Fruit fly (Drosophila melanogaster): ENCODE results near the gene Vps33B.

Vps33B gene

DNA sequence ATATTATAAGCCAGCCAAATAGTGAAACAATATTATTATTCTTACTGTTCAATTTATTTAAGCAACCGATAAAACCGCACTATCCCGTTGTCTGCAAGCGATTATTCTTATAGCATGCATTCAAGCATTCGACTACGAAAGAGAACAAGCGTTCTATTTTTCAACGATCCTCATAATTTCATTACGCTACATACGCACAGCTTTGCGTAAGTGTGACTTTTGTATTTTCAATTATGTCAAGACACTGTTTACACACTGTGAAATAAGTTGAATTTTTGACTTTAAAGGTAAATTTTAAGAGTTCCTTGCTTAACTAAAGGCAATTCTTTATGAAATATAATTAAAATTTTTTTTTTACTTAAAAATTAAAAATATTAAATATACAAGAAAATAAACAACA is 21.8 kb downstream of the Vps33B start, which contains the start of gene CG33494 (continued):
- TF ChIP-seq CG43689 (GFP tag; IDR thresholded peaks at IDR 0.05) = no peak
- TF ChIP-seq CG6791 (GFP tag; IDR thresholded peaks at IDR 0.05; ENCODE audit: partially characterized antibody) = 0 out of 3 replicates have a peak, but pooled peaks have one; percentile 24

DNA sequence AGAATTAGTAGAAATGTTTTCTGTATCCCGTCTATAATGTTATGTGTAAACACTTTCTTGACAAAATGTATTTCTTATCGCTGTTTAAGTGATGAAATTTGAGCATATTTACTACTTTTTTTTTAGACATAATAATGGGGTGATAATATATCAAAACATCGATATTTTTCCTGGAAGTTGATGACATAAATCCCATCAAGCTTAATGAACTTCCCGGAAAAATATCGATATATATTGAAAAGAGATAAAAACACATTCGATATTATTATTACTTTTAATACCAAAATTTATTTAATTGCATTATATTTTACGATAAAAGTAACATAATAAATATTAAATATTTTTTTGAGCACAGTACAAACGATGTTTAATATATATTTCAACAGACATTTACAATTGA is 22.5 kb downstream of the Vps33B start:
- no peak for TF ChIP-seq CG3163 (GFP tag; optimal IDR thresholded peaks at IDR 0.05)
- peak; percentile 47 for TF ChIP-seq Dref (GFP tag; IDR thresholded peaks at IDR 0.05)
- TF ChIP-seq CG2129 (GFP tag; IDR thresholded peaks at IDR 0.05; ENCODE audit: partially characterized antibody) = peak; percentile 25; the same call in 1 of the 2 replicates
- no peak for TF ChIP-seq trem (tag; optimal IDR thresholded peaks at IDR 0.05)
- TF ChIP-seq sna (GFP tag; IDR thresholded peaks at IDR 0.05; ENCODE audit: partially characterized antibody) = 0 out of 2 replicates have a peak, but pooled peaks have one; percentile 43
- TF ChIP-seq Dp (GFP tag; optimal IDR thresholded peaks at IDR 0.05) = no peak
- peak; percentile 55; the same call in 2 of the 3 replicates for TF ChIP-seq HLH4C (GFP tag; IDR thresholded peaks at IDR 0.05; ENCODE audit: partially characterized antibody)
- peak; percentile 63; the same call in 2 of the 3 replicates for TF ChIP-seq Doc3 (GFP tag; IDR thresholded peaks at IDR 0.05; ENCODE audit: partially characterized antibody)
- TF ChIP-seq CG16813 (GFP tag; IDR thresholded peaks at IDR 0.05; ENCODE audit: partially characterized antibody) = peak; percentile 55; the same call in 2 of the 3 replicates
- no peak for TF ChIP-seq D (optimal IDR thresholded peaks at IDR 0.05)
- no peak for TF ChIP-seq D (GFP tag; optimal IDR thresholded peaks at IDR 0.05)
- TF ChIP-seq hb (GFP tag; IDR thresholded peaks at IDR 0.05; ENCODE audit: partially characterized antibody) = peak; percentile 61; the same call in 1 of the 3 replicates
- TF ChIP-seq E2f2 (GFP tag; IDR thresholded peaks at IDR 0.05) = no peak
- TF ChIP-seq ara (GFP tag; IDR thresholded peaks at IDR 0.05) = no peak
- TF ChIP-seq stwl (tag; optimal IDR thresholded peaks at IDR 0.05) = peak; percentile 58
- no peak for TF ChIP-seq gro (GFP tag; optimal IDR thresholded peaks at IDR 0.05)
- peak; percentile 63 for TF ChIP-seq unc-4 (GFP tag; IDR thresholded peaks at IDR 0.05; ENCODE audit: partially characterized antibody)
- TF ChIP-seq CG10462 (GFP tag; optimal IDR thresholded peaks at IDR 0.05) = no peak
- TF ChIP-seq CG13287 (GFP tag; IDR thresholded peaks at IDR 0.05; ENCODE audit: partially characterized antibody) = peak; percentile 74
- 0 out of 3 replicates have a peak, but pooled peaks have one; percentile 22 for TF ChIP-seq vnd (GFP tag; IDR thresholded peaks at IDR 0.05; ENCODE audit: partially characterized antibody)
- TF ChIP-seq CG6654 (GFP tag; optimal IDR thresholded peaks at IDR 0.05) = no peak
- TF ChIP-seq CG13296 (GFP tag; optimal IDR thresholded peaks at IDR 0.05) = no peak
- peak; percentile 37 for TF ChIP-seq BEAF-32 (GFP tag; optimal IDR thresholded peaks at IDR 0.05)
- 0 out of 2 replicates have a peak, but pooled peaks have one; percentile 40 for TF ChIP-seq hbn (GFP tag; IDR thresholded peaks at IDR 0.05; ENCODE audit: partially characterized antibody)
- no peak for TF ChIP-seq CTCF (GFP tag; optimal IDR thresholded peaks at IDR 0.05)
- TF ChIP-seq nerfin-2 (GFP tag; IDR thresholded peaks at IDR 0.05; ENCODE audit: partially characterized antibody) = 0 out of 2 replicates have a peak, but pooled peaks have one; percentile 49
- peak; percentile 70 for TF ChIP-seq Scr (GFP tag; IDR thresholded peaks at IDR 0.05; ENCODE audit: partially characterized antibody)
- no peak for TF ChIP-seq CG12219 (GFP tag; optimal IDR thresholded peaks at IDR 0.05)
- TF ChIP-seq knrl (GFP tag; IDR thresholded peaks at IDR 0.05; ENCODE audit: partially characterized antibody) = peak; percentile 61; the same call in 2 of the 3 replicates
- no peak for TF ChIP-seq BtbVII (GFP tag; optimal IDR thresholded peaks at IDR 0.05)
- TF ChIP-seq CG6791 (GFP tag; IDR thresholded peaks at IDR 0.05; ENCODE audit: partially characterized antibody) = 0 out of 3 replicates have a peak, but pooled peaks have one; percentile 20
- no peak for TF ChIP-seq Fer3 (tag; optimal IDR thresholded peaks at IDR 0.05)
- TF ChIP-seq CG3838 (GFP tag; optimal IDR thresholded peaks at IDR 0.05) = no peak
- no peak for TF ChIP-seq Nf-YC (tag; optimal IDR thresholded peaks at IDR 0.05)
- TF ChIP-seq dpn (GFP tag; optimal IDR thresholded peaks at IDR 0.05) = no peak
- no peak for TF ChIP-seq CG12942 (GFP tag; optimal IDR thresholded peaks at IDR 0.05)
- TF ChIP-seq NFAT (GFP tag; IDR thresholded peaks at IDR 0.05) = no peak
- TF ChIP-seq CG8281 (tag; optimal IDR thresholded peaks at IDR 0.05) = no peak
- TF ChIP-seq Bgb (GFP tag; IDR thresholded peaks at IDR 0.05; ENCODE audit: partially characterized antibody) = 0 out of 2 replicates have a peak, but pooled peaks have one; percentile 9
- TF ChIP-seq Chrac-16 (GFP tag; optimal IDR thresholded peaks at IDR 0.05) = no peak
- no peak; the same call in 1 of the 2 replicates for TF ChIP-seq amos (GFP tag; IDR thresholded peaks at IDR 0.05; ENCODE audit: partially characterized antibody)
- TF ChIP-seq tap (tag; optimal IDR thresholded peaks at IDR 0.05) = no peak
- peak; percentile 77 for TF ChIP-seq Dll (GFP tag; IDR thresholded peaks at IDR 0.05; ENCODE audit: partially characterized antibody)
